Fruit fly (Drosophila melanogaster) whole organism, embryonic: ENCODE data around the gene CG10365.
A peak's percentile ranks its signal among the peaks of the same experiment; 100 is the strongest.

Experiments
- BEAF-32 ChIP-seq: fragments of 200-800 bp; sonication (Bioruptor generic); optimal IDR thresholded peaks from 3 replicates; lab custom pipeline; 2017; ENCODE audit warnings: missing biosample characterization, missing genetic modification characterization, mild to moderate bottlenecking, moderate library complexity, missing genetic modification reagents
- Bdp1 ChIP-seq: fragments of 200-800 bp; sonication (Bioruptor generic); optimal IDR thresholded peaks from 3 replicates; lab custom pipeline; 2016; ENCODE audit warnings: missing biosample characterization, missing genetic modification characterization
- BtbVII ChIP-seq: fragments of 200-800 bp; sonication (Bioruptor generic); optimal IDR thresholded peaks from 3 replicates; lab custom pipeline; 2017; ENCODE audit warnings: missing biosample characterization, mild to moderate bottlenecking, missing genetic modification characterization
- CG11247 ChIP-seq: fragments of 200-800 bp; sonication (Bioruptor generic); IDR thresholded peaks from 2 replicates; pipeline ENCODE4 v1.3.6; 2022; ENCODE audit warnings: missing biosample characterization, missing genetic modification characterization
- CG12744 ChIP-seq: fragments of 200-800 bp; sonication (Bioruptor generic); optimal IDR thresholded peaks from 2 replicates; lab custom pipeline; 2016; ENCODE audit warnings: missing biosample characterization, missing genetic modification characterization
- CG13287 ChIP-seq: fragments of 200-800 bp; sonication (Bioruptor generic); IDR thresholded peaks from 2 replicates; pipeline ENCODE4 v1.3.6; 2022; ENCODE audit warnings: missing biosample characterization, missing genetic modification characterization; ENCODE audit not compliant: partially characterized antibody
- CG17186 ChIP-seq: fragments of 200-800 bp; sonication (Bioruptor generic); optimal IDR thresholded peaks from 3 replicates; lab custom pipeline; 2017; ENCODE audit warnings: missing biosample characterization, missing genetic modification reagents, missing genetic modification characterization
- CG17385 ChIP-seq: fragments of 200-800 bp; sonication (Bioruptor generic); optimal IDR thresholded peaks from 3 replicates; lab custom pipeline; 2018; ENCODE audit warnings: missing biosample characterization, mild to moderate bottlenecking, missing genetic modification characterization
- CG17912 ChIP-seq: fragments of 200-800 bp; sonication (Bioruptor generic); optimal IDR thresholded peaks from 2 replicates; lab custom pipeline; 2018; ENCODE audit warnings: missing biosample characterization, mild to moderate bottlenecking, missing genetic modification characterization
- CG18599 ChIP-seq: fragments of 200-800 bp; sonication (Bioruptor generic); optimal IDR thresholded peaks from 3 replicates; lab custom pipeline; 2017; ENCODE audit warnings: missing biosample characterization, missing genetic modification characterization, mild to moderate bottlenecking, moderate library complexity, missing genetic modification reagents
- CG18619 ChIP-seq: fragments of 200-800 bp; sonication (Bioruptor generic); optimal IDR thresholded peaks from 3 replicates; lab custom pipeline; 2017; ENCODE audit warnings: missing biosample characterization, mild to moderate bottlenecking, missing genetic modification characterization
- CG31224 ChIP-seq: fragments of 200-800 bp; sonication (Bioruptor generic); IDR thresholded peaks from 2 replicates; pipeline ENCODE4 v1.3.6; 2022; ENCODE audit warnings: missing biosample characterization, missing genetic modification characterization
- CG31441 ChIP-seq: fragments of 200-800 bp; sonication (Bioruptor generic); IDR thresholded peaks from 2 replicates; pipeline ENCODE4 v1.3.6; 2022; ENCODE audit warnings: missing biosample characterization, missing genetic modification characterization
- CG32772 ChIP-seq: fragments of 200-800 bp; sonication (Bioruptor generic); IDR thresholded peaks from 2 replicates; pipeline ENCODE4 v1.3.6; 2022; ENCODE audit warnings: missing biosample characterization, missing genetic modification characterization
- CG34376 ChIP-seq: fragments of 200-800 bp; sonication (Bioruptor generic); optimal IDR thresholded peaks from 2 replicates; lab custom pipeline; 2018; ENCODE audit warnings: missing biosample characterization, mild to moderate bottlenecking, missing genetic modification characterization
- CG3838 ChIP-seq: fragments of 200-800 bp; sonication (Bioruptor generic); optimal IDR thresholded peaks from 3 replicates; lab custom pipeline; 2016; ENCODE audit warnings: missing biosample characterization, missing genetic modification characterization
- CG4328 ChIP-seq: fragments of 200-800 bp; sonication (Bioruptor generic); optimal IDR thresholded peaks from 3 replicates; lab custom pipeline; 2017; ENCODE audit warnings: missing biosample characterization, missing genetic modification reagents, missing genetic modification characterization
- Dad ChIP-seq: fragments of 200-800 bp; sonication (Bioruptor generic); optimal IDR thresholded peaks from 3 replicates; lab custom pipeline; 2016; ENCODE audit warnings: missing biosample characterization, missing genetic modification characterization
- Dp ChIP-seq: fragments of 200-800 bp; sonication (Bioruptor generic); optimal IDR thresholded peaks from 2 replicates; lab custom pipeline; 2018; ENCODE audit warnings: missing biosample characterization, mild to moderate bottlenecking, missing genetic modification characterization, moderate library complexity
- E2f1 ChIP-seq: fragments of 200-800 bp; sonication (Bioruptor generic); IDR thresholded peaks from 2 replicates; pipeline ENCODE4 v1.3.6; 2022; ENCODE audit warnings: missing biosample characterization, missing genetic modification characterization
- E2f2 ChIP-seq: fragments of 200-800 bp; sonication (Bioruptor generic); IDR thresholded peaks from 2 replicates; pipeline ENCODE4 v1.3.6; 2022; ENCODE audit warnings: missing biosample characterization, missing genetic modification characterization
- Myb ChIP-seq: fragments of 200-800 bp; sonication (Bioruptor generic); optimal IDR thresholded peaks from 2 replicates; lab custom pipeline; 2016; ENCODE audit warnings: missing biosample characterization, missing genetic modification characterization
- NC2α ChIP-seq: fragments of 200-800 bp; sonication (Bioruptor generic); optimal IDR thresholded peaks from 2 replicates; lab custom pipeline; 2016; ENCODE audit warnings: missing biosample characterization, missing genetic modification characterization
- NC2β ChIP-seq: fragments of 200-800 bp; sonication (Bioruptor generic); optimal IDR thresholded peaks from 2 replicates; lab custom pipeline; 2016; ENCODE audit warnings: missing biosample characterization, missing genetic modification characterization
- NFAT ChIP-seq: fragments of 200-800 bp; sonication (Bioruptor generic); IDR thresholded peaks from 2 replicates; pipeline ENCODE4 v1.3.6; 2022; ENCODE audit warnings: missing biosample characterization, missing genetic modification characterization
- NfI ChIP-seq: fragments of 200-800 bp; sonication (Bioruptor generic); optimal IDR thresholded peaks from 3 replicates; lab custom pipeline; 2018; ENCODE audit warnings: missing biosample characterization, mild to moderate bottlenecking, missing genetic modification characterization, moderate library complexity
- Sry-δ ChIP-seq: fragments of 200-800 bp; sonication (Bioruptor generic); optimal IDR thresholded peaks from 2 replicates; lab custom pipeline; 2016; ENCODE audit warnings: missing biosample characterization, missing genetic modification characterization
- ab ChIP-seq: fragments of 200-800 bp; sonication (Bioruptor generic); optimal IDR thresholded peaks from 2 replicates; lab custom pipeline; 2016; ENCODE audit warnings: missing biosample characterization, missing genetic modification characterization
- amos ChIP-seq: fragments of 200-800 bp; sonication (Bioruptor generic); IDR thresholded peaks from 2 replicates; pipeline ENCODE4 v1.3.6; 2022; ENCODE audit warnings: missing biosample characterization, missing genetic modification characterization; ENCODE audit not compliant: partially characterized antibody
- ash1 ChIP-seq: fragments of 200-800 bp; sonication (Bioruptor generic); optimal IDR thresholded peaks from 2 replicates; lab custom pipeline; 2018; ENCODE audit warnings: missing biosample characterization, mild to moderate bottlenecking, missing genetic modification characterization
- az2 ChIP-seq: fragments of 200-800 bp; sonication (Bioruptor generic); optimal IDR thresholded peaks from 3 replicates; lab custom pipeline; 2016; ENCODE audit warnings: missing biosample characterization, missing genetic modification characterization
- bowl ChIP-seq: fragments of 200-800 bp; sonication (Bioruptor generic); IDR thresholded peaks from 2 replicates; pipeline ENCODE4 v1.3.6; 2022; ENCODE audit warnings: missing biosample characterization, missing genetic modification characterization
- btn ChIP-seq: fragments of 200-800 bp; sonication (Bioruptor generic); optimal IDR thresholded peaks from 2 replicates; lab custom pipeline; 2016; ENCODE audit warnings: missing biosample characterization, missing genetic modification characterization
- chif ChIP-seq, 2 experiments: fragments of 200-800 bp; sonication (Bioruptor generic); optimal IDR thresholded peaks; 3 replicates each; lab custom pipeline; 2016; ENCODE audit warnings: missing biosample characterization in 2 of 2, missing genetic modification characterization in 2 of 2
- chinmo ChIP-seq: fragments of 200-800 bp; sonication (Bioruptor generic); IDR thresholded peaks from 4 replicates; pipeline ENCODE4 v1.3.6; 2022; ENCODE audit warnings: missing biosample characterization, missing genetic modification characterization; ENCODE audit not compliant: partially characterized antibody
- crp ChIP-seq, 2 experiments: fragments of 200-800 bp; sonication (Bioruptor generic); optimal IDR thresholded peaks; 2 replicates in 1 of 2; 3 replicates in 1 of 2; lab custom pipeline; 2017; ENCODE audit warnings: missing biosample characterization in 2 of 2, missing genetic modification characterization in 2 of 2, mild to moderate bottlenecking in 1 of 2, moderate library complexity in 1 of 2
- danr ChIP-seq: fragments of 200-800 bp; sonication (Bioruptor generic); IDR thresholded peaks from 2 replicates; pipeline ENCODE4 v1.3.6; 2022; ENCODE audit warnings: missing biosample characterization, missing genetic modification characterization
- dati ChIP-seq: fragments of 200-800 bp; sonication (Bioruptor generic); IDR thresholded peaks from 2 replicates; pipeline ENCODE4 v1.3.6; 2022; ENCODE audit warnings: missing biosample characterization, missing genetic modification characterization
- dysf ChIP-seq: fragments of 200-800 bp; sonication (Bioruptor generic); IDR thresholded peaks from 3 replicates; pipeline ENCODE4 v1.3.6; 2022; ENCODE audit warnings: missing biosample characterization, missing genetic modification characterization
- exex ChIP-seq: fragments of 200-800 bp; sonication (Bioruptor generic); optimal IDR thresholded peaks from 4 replicates; lab custom pipeline; 2018; ENCODE audit warnings: missing biosample characterization, mild to moderate bottlenecking, missing genetic modification characterization, moderate library complexity
- her ChIP-seq: fragments of 200-800 bp; sonication (Bioruptor generic); optimal IDR thresholded peaks from 2 replicates; lab custom pipeline; 2016; ENCODE audit warnings: missing biosample characterization, missing genetic modification characterization
- kay ChIP-seq: fragments of 200-800 bp; sonication (Bioruptor generic); optimal IDR thresholded peaks from 2 replicates; lab custom pipeline; 2016; ENCODE audit warnings: missing biosample characterization, missing genetic modification characterization
- ken ChIP-seq: fragments of 200-800 bp; sonication (Bioruptor generic); IDR thresholded peaks from 3 replicates; pipeline ENCODE4 v1.3.6; 2022; ENCODE audit warnings: missing biosample characterization, missing genetic modification characterization
- lola ChIP-seq, 3 experiments: fragments of >200 bp in 2 of 3; fragments of 200-800 bp in 1 of 3; sonication (Bioruptor generic) in 1 of 3; optimal IDR thresholded peaks; 2 replicates each; lab custom pipeline; 2017 to 2019; ENCODE audit warnings: missing biosample characterization in 3 of 3, missing genetic modification characterization in 3 of 3, mild to moderate bottlenecking in 1 of 3, moderate library complexity in 1 of 3
- mam ChIP-seq: fragments of 200-800 bp; sonication (Bioruptor generic); optimal IDR thresholded peaks from 3 replicates; lab custom pipeline; 2016; ENCODE audit warnings: missing biosample characterization, missing genetic modification characterization
- mld ChIP-seq: fragments of 200-800 bp; sonication (Bioruptor generic); IDR thresholded peaks from 3 replicates; pipeline ENCODE4 v1.3.6; 2022; ENCODE audit warnings: missing biosample characterization, missing genetic modification characterization; ENCODE audit not compliant: partially characterized antibody
- sna ChIP-seq: fragments of 200-800 bp; sonication (Bioruptor generic); IDR thresholded peaks from 2 replicates; pipeline ENCODE4 v1.3.6; 2022; ENCODE audit warnings: missing biosample characterization, missing genetic modification characterization; ENCODE audit not compliant: partially characterized antibody
- sqz ChIP-seq: fragments of 200-800 bp; sonication (Bioruptor generic); optimal IDR thresholded peaks from 3 replicates; lab custom pipeline; 2018; ENCODE audit warnings: missing biosample characterization, mild to moderate bottlenecking, missing genetic modification characterization
- ssp ChIP-seq: fragments of 200-800 bp; sonication (Bioruptor generic); IDR thresholded peaks from 2 replicates; pipeline ENCODE4 v1.3.6; 2022; ENCODE audit warnings: missing biosample characterization, missing genetic modification characterization
- zf30C ChIP-seq: fragments of 200-800 bp; sonication (Bioruptor generic); optimal IDR thresholded peaks from 3 replicates; lab custom pipeline; 2018; ENCODE audit warnings: missing biosample characterization, mild to moderate bottlenecking, missing genetic modification characterization

CG10365 gene

dm6 chr3R:23752728-23753127, 29.6 kb downstream of the CG10365 start, which contains the start of the genes RanBP3 and Rpt5 (continued):
- TF ChIP-seq CG12744 (GFP tag; lab: Kevin White, UChicago) (peak; percentile 41), CG13287 (GFP tag; lab: Robert Waterston, UW) (peak; percentile 88), Bdp1 (GFP tag; lab: Kevin White, UChicago) (peak; percentile 5), ssp (peak; percentile 27; the same call in 1 of the 2 replicates), mam (GFP tag; lab: Kevin White, UChicago) (peak; percentile 73), danr (GFP tag; lab: Robert Waterston, UW) (no peak), btn (GFP tag; lab: Kevin White, UChicago) (no peak), zf30C (no peak), chinmo (GFP tag; lab: Robert Waterston, UW) (peak; percentile 69; the same call in 1 of the 4 replicates), mld (GFP tag; lab: Robert Waterston, UW) (peak; percentile 92), CG18599 (GFP tag; lab: Kevin White, UChicago) (peak; percentile 59), bowl (GFP tag; lab: Robert Waterston, UW) (no peak), kay (peak; percentile 42), E2f1 (GFP tag; lab: Robert Waterston, UW) (peak; percentile 51; the same call in 1 of the 2 replicates), CG17186 (GFP tag; lab: Kevin White, UChicago) (peak; percentile 69), az2 (GFP tag; lab: Kevin White, UChicago) (peak; percentile 10), crp (GFP tag; optimal IDR thresholded peaks at IDR 0.05; lab: Kevin White, UChicago) (peak in 1 of 2 experiments; percentile 28), sqz (GFP tag; lab: Kevin White, UChicago) (no peak), BtbVII (no peak), CG31224 (GFP tag; lab: Robert Waterston, UW) (no peak), BEAF-32 (GFP tag; lab: Kevin White, UChicago) (peak; percentile 82), Myb (GFP tag; lab: Kevin White, UChicago) (peak; percentile 60), NC2β (GFP tag; lab: Kevin White, UChicago) (peak; percentile 20), CG11247 (GFP tag; lab: Robert Waterston, UW) (peak; percentile 65; the same call in 1 of the 2 replicates), CG17385 (GFP tag; lab: Kevin White, UChicago) (no peak), chif (GFP tag; optimal IDR thresholded peaks at IDR 0.05; lab: Kevin White, UChicago) (no peak), NfI (GFP tag; lab: Kevin White, UChicago) (peak; percentile 62), NC2α (GFP tag; lab: Kevin White, UChicago) (peak; percentile 31), CG18619 (GFP tag; lab: Kevin White, UChicago) (peak; percentile 24), sna (GFP tag; lab: Robert Waterston, UW) (peak; percentile 68), NFAT (peak; percentile 63; the same call in 1 of the 2 replicates), her (peak; percentile 59), CG17912 (GFP tag; lab: Kevin White, UChicago) (peak; percentile 7), ash1 (GFP tag; lab: Kevin White, UChicago) (no peak), amos (GFP tag; lab: Robert Waterston, UW) (peak; percentile 86), Dad (GFP tag; lab: Kevin White, UChicago) (peak; percentile 45), Sry-δ (GFP tag; lab: Kevin White, UChicago) (peak; percentile 82), E2f2 (peak; percentile 57)

dm6 chr3R:23757912-23758607, 34.9 kb downstream of the CG10365 start, which contains the start of the genes PTPMT1 and Hrd3:
Gene PTPMT1 (plus strand): TSS chr3R:23758339.
Gene Hrd3 (minus strand): TSS chr3R:23758557.
- TF ChIP-seq ab (GFP tag; lab: Kevin White, UChicago) = peak; percentile 95
- TF ChIP-seq Dp (GFP tag; lab: Kevin White, UChicago) = peak; percentile 36
- TF ChIP-seq dysf (GFP tag; lab: Robert Waterston, UW) = peak; percentile 98
- peak in 1 of 3 experiments; percentile 99 for TF ChIP-seq lola (GFP tag; optimal IDR thresholded peaks at IDR 0.05; lab: Kevin White, UChicago)
- TF ChIP-seq CG32772 = peak; percentile 95
- peak; percentile 97 for TF ChIP-seq CG3838
- peak; percentile 99 for TF ChIP-seq CG31441 (GFP tag; lab: Robert Waterston, UW)
- TF ChIP-seq dati (GFP tag; lab: Robert Waterston, UW) = peak; percentile 80
- peak; percentile 90 for TF ChIP-seq exex (tag; lab: Kevin White, UChicago)
- peak; percentile 99 for TF ChIP-seq CG4328
- TF ChIP-seq ken (GFP tag; lab: Robert Waterston, UW) = peak; percentile 94
- peak; percentile 99 for TF ChIP-seq CG34376 (GFP tag; lab: Kevin White, UChicago)
